Fruit fly (Drosophila melanogaster): ENCODE measurements around the gene CG11889.

Gene CG11889

dm6 chr3R:25232271-25232989 is 37.6 kb upstream of the CG11889 start, which contains the start of gene Cad96Cb (continued):
- TF ChIP-seq corto (GFP tag; optimal IDR thresholded peaks at IDR 0.05) (peak; percentile 31), nau (GFP tag; optimal IDR thresholded peaks at IDR 0.05) (no peak), YL-1 (GFP tag; optimal IDR thresholded peaks at IDR 0.05) (peak; percentile 9), zen (tag; optimal IDR thresholded peaks at IDR 0.05) (peak; percentile 57), Ravus (GFP tag; IDR thresholded peaks at IDR 0.05) (no peak), CG18262 (tag; optimal IDR thresholded peaks at IDR 0.05) (peak; percentile 95), Hey (tag; optimal IDR thresholded peaks at IDR 0.05) (no peak), danr (GFP tag; IDR thresholded peaks at IDR 0.05) (peak; percentile 44; the same call in 1 of the 2 replicates), CG8281 (tag; optimal IDR thresholded peaks at IDR 0.05) (peak; percentile 68), nerfin-1 (tag; optimal IDR thresholded peaks at IDR 0.05) (peak; percentile 88), eyg (GFP tag; optimal IDR thresholded peaks at IDR 0.05) (peak; percentile 75), CG6791 (GFP tag; IDR thresholded peaks at IDR 0.05; ENCODE audit: partially characterized antibody) (no peak), CG9609 (GFP tag; optimal IDR thresholded peaks at IDR 0.05) (peak; percentile 75), BEAF-32 (GFP tag; optimal IDR thresholded peaks at IDR 0.05) (no peak), CG3407 (GFP tag; optimal IDR thresholded peaks at IDR 0.05) (peak; percentile 85), CG32767 (GFP tag; IDR thresholded peaks at IDR 0.05) (peak; percentile 77), cas (GFP tag; IDR thresholded peaks at IDR 0.05) (no peak), wek (GFP tag; optimal IDR thresholded peaks at IDR 0.05) (peak; percentile 35), ara (GFP tag; IDR thresholded peaks at IDR 0.05) (peak; percentile 65; the same call in 1 of the 2 replicates), Atf-2 (GFP tag; optimal IDR thresholded peaks at IDR 0.05) (peak; percentile 88), CTCF (GFP tag; optimal IDR thresholded peaks at IDR 0.05) (peak; percentile 19), repo (GFP tag; optimal IDR thresholded peaks at IDR 0.05) (peak; percentile 25), CG17802 (tag; optimal IDR thresholded peaks at IDR 0.05) (peak; percentile 66), HmgZ (tag; optimal IDR thresholded peaks at IDR 0.05) (peak; percentile 39), CG10565 (GFP tag; optimal IDR thresholded peaks at IDR 0.05) (peak; percentile 28), sd (tag; optimal IDR thresholded peaks at IDR 0.05) (peak; percentile 20), CG3838 (GFP tag; optimal IDR thresholded peaks at IDR 0.05) (peak; percentile 28), lab (GFP tag; optimal IDR thresholded peaks at IDR 0.05) (peak; percentile 71), CG10274 (GFP tag; optimal IDR thresholded peaks at IDR 0.05) (peak; percentile 41), Asciz (GFP tag; optimal IDR thresholded peaks at IDR 0.05) (peak; percentile 91), GATAe (GFP tag; conservative IDR thresholded peaks at IDR 0.05) (no peak), sens (GFP tag) (peak; percentile 99), CG17361 (GFP tag; IDR thresholded peaks at IDR 0.05) (peak; percentile 97), CG11398 (GFP tag; optimal IDR thresholded peaks at IDR 0.05) (peak; percentile 69), wor (GFP tag; IDR thresholded peaks at IDR 0.05) (peak; percentile 66), run (tag; optimal IDR thresholded peaks at IDR 0.05) (peak; percentile 72), salm (tag; optimal IDR thresholded peaks at IDR 0.05) (peak; percentile 77), Chrac-16 (GFP tag; optimal IDR thresholded peaks at IDR 0.05) (peak; percentile 83), unpg (GFP tag; optimal IDR thresholded peaks at IDR 0.05) (peak; percentile 82), Spps (tag; optimal IDR thresholded peaks at IDR 0.05) (peak; percentile 78), CG17829 (tag; optimal IDR thresholded peaks at IDR 0.05) (peak; percentile 84), dmrt99B (tag; optimal IDR thresholded peaks at IDR 0.05) (peak; percentile 93), Rfx (GFP tag; IDR thresholded peaks at IDR 0.05) (peak; percentile 12), cad (GFP tag; optimal IDR thresholded peaks at IDR 0.05) (no peak), CG34422 (GFP tag; IDR thresholded peaks at IDR 0.05) (peak; percentile 41; the same call in 2 of the 3 replicates), knrl (GFP tag; IDR thresholded peaks at IDR 0.05; ENCODE audit: partially characterized antibody) (no peak), CG1647 (GFP tag; optimal IDR thresholded peaks at IDR 0.05) (peak; percentile 32), Rx (GFP tag; IDR thresholded peaks at IDR 0.05) (no peak), dimm (GFP tag; IDR thresholded peaks at IDR 0.05) (no peak), NFAT (GFP tag; IDR thresholded peaks at IDR 0.05) (no peak)
